Worm (Caenorhabditis elegans): ENCODE results near the gene K02E10.4.

Gene K02E10.4

DNA sequence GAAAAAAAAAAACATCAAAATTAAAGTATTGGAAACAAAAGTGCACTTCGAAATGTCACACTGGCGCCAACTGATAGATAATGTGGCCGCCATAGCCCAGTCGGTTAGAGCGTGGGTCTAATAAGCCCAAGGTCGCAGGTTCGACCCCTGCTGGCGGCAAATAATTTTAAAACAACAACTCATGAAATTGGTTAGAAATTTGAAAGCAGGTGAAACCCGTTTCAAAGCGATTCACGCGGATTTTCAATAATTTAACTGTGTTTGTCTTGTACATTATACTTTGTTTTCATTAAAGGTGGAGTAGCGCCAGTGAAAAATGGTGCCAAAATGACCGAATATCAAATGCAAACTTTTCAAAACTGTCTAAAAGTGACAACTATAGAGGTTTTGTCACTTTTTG lies 48.2 kb downstream of the K02E10.4 start (continued):
- TF ChIP-seq C34B4.2 (tag; optimal IDR thresholded peaks at IDR 0.05) (no peak), lin-35 (GFP tag; optimal IDR thresholded peaks at IDR 0.05) (peak in 1 of 2 experiments; percentile 44), snu-23 (GFP tag; optimal IDR thresholded peaks at IDR 0.05) (peak; percentile 32)

DNA sequence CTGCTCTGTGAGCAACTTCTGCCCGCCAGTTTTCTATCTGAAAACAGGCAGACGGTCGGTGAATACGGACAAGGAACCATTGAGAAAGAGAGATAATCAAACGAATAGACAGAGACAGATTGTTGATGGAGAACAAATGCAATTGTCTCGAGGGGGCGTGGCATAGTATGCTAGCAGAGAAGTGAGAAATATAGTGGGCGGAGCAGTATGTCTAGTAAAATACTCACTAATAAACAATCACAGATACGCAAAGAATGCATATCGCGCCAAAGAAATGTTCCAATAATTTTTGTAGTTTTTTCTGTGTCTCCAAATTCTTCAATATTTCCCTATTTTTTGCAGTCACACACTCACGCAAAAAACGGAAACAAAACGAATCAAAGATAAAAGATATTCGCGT lies 49.3 kb downstream of the K02E10.4 start, which contains the start of gene tbc-12:
tbc-12 (minus strand) TSS at position 101 of the 400 bp plus-strand sequence.
- no peak for TF ChIP-seq pqm-1 (tag; optimal IDR thresholded peaks at IDR 0.05)
- TF ChIP-seq C34B4.2 (tag; optimal IDR thresholded peaks at IDR 0.05), result no peak
- no peak for TF ChIP-seq aha-1 (tag; optimal IDR thresholded peaks at IDR 0.05)
- no peak for TF ChIP-seq vab-15 (tag; optimal IDR thresholded peaks at IDR 0.05)
- TF ChIP-seq fkh-8 (tag; optimal IDR thresholded peaks at IDR 0.05), result no peak
- no peak for TF ChIP-seq C04F5.9 (tag; optimal IDR thresholded peaks at IDR 0.05)
- TF ChIP-seq lir-3 (tag; optimal IDR thresholded peaks at IDR 0.05; ENCODE audit: poor library complexity), result no peak
- TF ChIP-seq ama-1 (optimal IDR thresholded peaks at IDR 0.05), result no peak
- TF ChIP-seq unc-62 (GFP tag; optimal IDR thresholded peaks at IDR 0.05), result no peak
- TF ChIP-seq nhr-85 (tag), result no peak
- no peak for TF ChIP-seq ceh-8 (GFP tag; optimal IDR thresholded peaks at IDR 0.05)
- TF ChIP-seq lsy-2 (tag; optimal IDR thresholded peaks at IDR 0.05), result no peak
- no peak for TF ChIP-seq unc-86 (tag; optimal IDR thresholded peaks at IDR 0.05)
- no peak for TF ChIP-seq F16B12.6 (tag; optimal IDR thresholded peaks at IDR 0.05)
- TF ChIP-seq ceh-63 (GFP tag; optimal IDR thresholded peaks at IDR 0.05), result no peak
- TF ChIP-seq ceh-82 (tag; optimal IDR thresholded peaks at IDR 0.05), result no peak

DNA sequence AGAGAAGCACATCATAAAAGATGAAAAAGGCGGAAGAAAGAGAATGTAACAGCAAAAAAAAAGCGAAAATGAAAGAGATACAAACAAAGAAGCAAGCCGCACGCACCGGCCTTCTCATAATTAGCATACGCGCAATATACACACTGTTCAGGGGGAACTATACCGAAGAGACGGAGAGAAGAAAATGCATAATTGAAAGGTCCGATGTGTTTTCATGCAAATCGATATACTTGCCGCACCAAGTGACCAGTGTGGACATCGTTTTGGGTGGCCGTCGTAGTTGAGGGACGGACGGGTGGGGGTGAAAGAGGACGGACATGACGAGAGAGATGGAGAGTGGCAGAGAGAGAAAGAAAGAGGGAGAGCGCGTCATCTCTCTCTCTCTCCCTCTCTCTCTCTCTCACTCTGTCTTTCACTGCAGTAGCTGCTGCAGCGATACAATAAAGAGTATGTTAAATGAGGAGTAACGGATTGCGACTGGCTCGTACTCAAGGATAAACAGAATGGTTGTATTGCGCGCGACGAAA lies 53.2 kb downstream of the K02E10.4 start:
- TF ChIP-seq blmp-1 (tag; optimal IDR thresholded peaks at IDR 0.05) (peak; percentile 75), fkh-10 (GFP tag; optimal IDR thresholded peaks at IDR 0.05) (peak; percentile 85), C04F5.9 (tag; optimal IDR thresholded peaks at IDR 0.05) (peak; percentile 56), egl-27 (tag; optimal IDR thresholded peaks at IDR 0.05) (peak; percentile 66 to 77), elt-2 (tag; optimal IDR thresholded peaks at IDR 0.05) (no peak), nhr-11 (tag; optimal IDR thresholded peaks at IDR 0.05) (peak; percentile 62), lin-15B (tag; optimal IDR thresholded peaks at IDR 0.05) (no peak), nhr-12 (tag; optimal IDR thresholded peaks at IDR 0.05) (no peak), zip-4 (GFP tag; optimal IDR thresholded peaks at IDR 0.05) (peak; percentile 37), nhr-20 (tag; optimal IDR thresholded peaks at IDR 0.05) (peak; percentile 88), egl-13 (tag; optimal IDR thresholded peaks at IDR 0.05) (peak; percentile 90), unc-130 (tag; optimal IDR thresholded peaks at IDR 0.05) (no peak), grh-1 (GFP tag; IDR thresholded peaks at IDR 0.05) (peak; percentile 64), lin-35 (GFP tag; optimal IDR thresholded peaks at IDR 0.05) (peak; percentile 55 to 74), pag-3 (tag; optimal IDR thresholded peaks at IDR 0.05; ENCODE audit: borderline replicate concordance, insufficient read depth) (no peak), snu-23 (GFP tag; optimal IDR thresholded peaks at IDR 0.05) (peak; percentile 92), rnt-1 (tag; optimal IDR thresholded peaks at IDR 0.05) (peak; percentile 90), lin-39 (tag; optimal IDR thresholded peaks at IDR 0.05) (peak; percentile 55), ceh-63 (GFP tag; optimal IDR thresholded peaks at IDR 0.05) (no peak), lin-14 (GFP tag; optimal IDR thresholded peaks at IDR 0.05) (peak; percentile 99), C16A3.4 (tag; optimal IDR thresholded peaks at IDR 0.05) (peak; percentile 68), hlh-4 (tag; optimal IDR thresholded peaks at IDR 0.05) (no peak), aly-2 (tag; optimal IDR thresholded peaks at IDR 0.05) (peak; percentile 15), F16B12.6 (tag; optimal IDR thresholded peaks at IDR 0.05) (no peak), pqm-1 (tag; optimal IDR thresholded peaks at IDR 0.05) (no peak), zag-1 (tag; optimal IDR thresholded peaks at IDR 0.05) (peak; percentile 60), unc-98 (GFP tag; IDR thresholded peaks at IDR 0.05) (no peak), lir-3 (tag; optimal IDR thresholded peaks at IDR 0.05; ENCODE audit: poor library complexity) (peak; percentile 92), tlp-1 (tag; optimal IDR thresholded peaks at IDR 0.05) (no peak), ztf-11 (tag; optimal IDR thresholded peaks at IDR 0.05) (peak in 1 of 2 experiments; percentile 79), ets-5 (GFP tag; IDR thresholded peaks at IDR 0.05) (no peak), isw-1 (GFP tag; IDR thresholded peaks at IDR 0.05) (peak; percentile 44), dsc-1 (tag; optimal IDR thresholded peaks at IDR 0.05) (peak; percentile 82), hpl-2 (GFP tag; optimal IDR thresholded peaks at IDR 0.05) (no peak), nhr-77 (tag; optimal IDR thresholded peaks at IDR 0.05) (peak; percentile 85), lin-13 (GFP tag; optimal IDR thresholded peaks at IDR 0.05) (peak; percentile 67), skn-1 (tag; optimal IDR thresholded peaks at IDR 0.05) (peak; percentile 98), C34B4.2 (tag; optimal IDR thresholded peaks at IDR 0.05) (no peak)

Measured in whole organism, L1 larva.